Worm (Caenorhabditis elegans) whole organism, L4/young adult: Measurements from ENCODE around the gene prp-21.

Experiments used
- dao-5 ChIP-seq: sonication (generic microtip); optimal IDR thresholded peaks from 2 replicates; lab custom pipeline; 2016; ENCODE audit warnings: missing genotype, missing genetic modification characterization, moderate library complexity, missing compliant biosample characterization
- him-1 ChIP-seq: sonication (generic microtip); optimal IDR thresholded peaks from 2 replicates; lab custom pipeline; 2016; ENCODE audit warnings: missing genotype, missing genetic modification reagents, missing genetic modification characterization, missing compliant biosample characterization

ce11 chrII:470375-470774, 14.3 kb upstream of the prp-21 start, which contains the start of gene tomm-22:
- TF ChIP-seq him-1 (no peak), dao-5 (tag; lab: Kevin White, UChicago) (no peak)
